Fruit fly (Drosophila melanogaster) whole organism: ENCODE results near the gene Irbp.

ENCODE experiments used
- EcR ChIP-seq, 2 experiments: fragments of >200 bp; optimal IDR thresholded peaks; 2 replicates each; lab custom pipeline; 2017; ENCODE audit warnings: missing biosample characterization in 2 of 2, missing genetic modification characterization in 2 of 2, missing genetic modification reagents in 2 of 2
- psq ChIP-seq: fragments of >200 bp; optimal IDR thresholded peaks from 2 replicates; lab custom pipeline; 2017

DNA sequence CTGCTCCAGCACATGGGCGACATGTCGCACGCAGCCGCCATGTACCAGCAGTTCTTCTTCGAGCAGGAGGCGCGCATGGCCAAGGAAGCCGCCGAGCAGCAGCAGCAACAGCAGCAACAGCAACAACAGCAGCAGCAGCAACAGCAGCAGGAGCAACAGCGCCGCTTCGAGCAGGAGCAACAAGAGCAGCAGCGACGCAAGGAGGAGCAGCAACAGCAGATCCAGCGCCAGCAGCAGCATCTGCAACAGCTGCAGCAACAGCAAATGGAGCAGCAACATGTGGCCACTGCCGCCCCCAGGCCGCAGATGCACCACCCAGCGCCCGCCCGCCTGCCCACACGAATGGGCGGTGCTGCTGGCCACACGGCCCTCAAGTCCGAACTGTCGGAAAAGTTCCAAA, 34.7 kb upstream of the Irbp start:
- TF ChIP-seq psq (lab: Kevin White, UChicago): no peak
- TF ChIP-seq EcR (GFP tag; optimal IDR thresholded peaks at IDR 0.05; lab: Kevin White, UChicago): no peak
